Fruit fly (Drosophila melanogaster) whole organism, embryonic: ENCODE results near the gene spd-2.
A peak's percentile ranks its signal among the peaks of the same experiment; 100 is the strongest.

ENCODE experiments used
- Asciz ChIP-seq: fragments of 200-800 bp; sonication (Bioruptor generic); optimal IDR thresholded peaks from 2 replicates; lab custom pipeline; 2017; ENCODE audit warnings: missing biosample characterization, mild to moderate bottlenecking, missing genetic modification characterization, missing genetic modification reagents
- Bgb ChIP-seq: fragments of 200-800 bp; sonication (Bioruptor generic); IDR thresholded peaks from 2 replicates; pipeline ENCODE4 v1.3.6; 2022; ENCODE audit warnings: missing biosample characterization, missing genetic modification characterization; ENCODE audit not compliant: partially characterized antibody
- CG10267 ChIP-seq: fragments of 200-800 bp; sonication (Bioruptor generic); optimal IDR thresholded peaks from 2 replicates; lab custom pipeline; 2018; ENCODE audit warnings: missing biosample characterization, mild to moderate bottlenecking, missing genetic modification characterization, moderate library complexity
- CG12236 ChIP-seq: fragments of 200-800 bp; sonication (Bioruptor generic); optimal IDR thresholded peaks from 2 replicates; lab custom pipeline; 2016; ENCODE audit warnings: missing biosample characterization, missing genetic modification characterization
- CG14014 ChIP-seq: fragments of 200-800 bp; sonication (Bioruptor generic); IDR thresholded peaks from 2 replicates; pipeline ENCODE4 v1.3.6; 2022; ENCODE audit warnings: missing biosample characterization, missing genetic modification characterization
- CG14441 ChIP-seq: fragments of 200-800 bp; sonication (Bioruptor generic); IDR thresholded peaks from 2 replicates; pipeline ENCODE4 v1.3.6; 2022; ENCODE audit warnings: missing biosample characterization, missing genetic modification characterization
- CG15479 ChIP-seq: fragments of 200-800 bp; sonication (Bioruptor generic); optimal IDR thresholded peaks from 3 replicates; lab custom pipeline; 2019; ENCODE audit warnings: missing biosample characterization, mild to moderate bottlenecking, missing genetic modification characterization, moderate library complexity
- CG1603 ChIP-seq: fragments of 200-800 bp; sonication (Bioruptor generic); optimal IDR thresholded peaks from 2 replicates; lab custom pipeline; 2019; ENCODE audit warnings: missing biosample characterization, mild to moderate bottlenecking, missing genetic modification characterization, moderate library complexity
- CG32772 ChIP-seq: fragments of 200-800 bp; sonication (Bioruptor generic); IDR thresholded peaks from 2 replicates; pipeline ENCODE4 v1.3.6; 2022; ENCODE audit warnings: missing biosample characterization, missing genetic modification characterization
- CG34224 ChIP-seq: fragments of 200-800 bp; sonication (Bioruptor generic); IDR thresholded peaks from 3 replicates; pipeline ENCODE4 v1.3.6; 2022; ENCODE audit warnings: missing biosample characterization, missing genetic modification characterization; ENCODE audit not compliant: partially characterized antibody
- CG34376 ChIP-seq: fragments of 200-800 bp; sonication (Bioruptor generic); optimal IDR thresholded peaks from 2 replicates; lab custom pipeline; 2018; ENCODE audit warnings: missing biosample characterization, mild to moderate bottlenecking, missing genetic modification characterization
- CG34422 ChIP-seq: fragments of 200-800 bp; sonication (Bioruptor generic); IDR thresholded peaks from 3 replicates; pipeline ENCODE4 v1.3.6; 2022; ENCODE audit warnings: missing biosample characterization, missing genetic modification characterization
- CG4360 ChIP-seq: fragments of 200-800 bp; sonication (Bioruptor generic); IDR thresholded peaks from 2 replicates; pipeline ENCODE4 v1.3.6; 2022; ENCODE audit warnings: missing biosample characterization, missing genetic modification characterization
- CG4707 ChIP-seq: fragments of 200-800 bp; sonication (Bioruptor generic); optimal IDR thresholded peaks from 2 replicates; lab custom pipeline; 2018; ENCODE audit warnings: missing biosample characterization, mild to moderate bottlenecking, missing genetic modification characterization, moderate library complexity
- CG4730 ChIP-seq: fragments of 200-800 bp; sonication (Bioruptor generic); IDR thresholded peaks from 2 replicates; pipeline ENCODE4 v1.3.6; 2022; ENCODE audit warnings: missing biosample characterization, missing genetic modification characterization
- CG6175 ChIP-seq: fragments of 200-800 bp; sonication (Bioruptor generic); IDR thresholded peaks from 3 replicates; pipeline ENCODE4 v1.3.6; 2022; ENCODE audit warnings: missing biosample characterization, missing genetic modification characterization
- CG6689 ChIP-seq: fragments of 200-800 bp; sonication (Bioruptor generic); IDR thresholded peaks from 2 replicates; pipeline ENCODE4 v1.3.6; 2022; ENCODE audit warnings: missing biosample characterization, missing genetic modification characterization
- CG7987 ChIP-seq: fragments of 200-800 bp; sonication (Bioruptor generic); optimal IDR thresholded peaks from 2 replicates; lab custom pipeline; 2018; ENCODE audit warnings: missing biosample characterization, mild to moderate bottlenecking, missing genetic modification characterization, moderate library complexity
- CTCF ChIP-seq: fragments of 200-800 bp; sonication (Bioruptor generic); optimal IDR thresholded peaks from 2 replicates; lab custom pipeline; 2017; ENCODE audit warnings: missing biosample characterization, mild to moderate bottlenecking, missing genetic modification characterization, moderate library complexity
- E2f1 ChIP-seq: fragments of 200-800 bp; sonication (Bioruptor generic); IDR thresholded peaks from 2 replicates; pipeline ENCODE4 v1.3.6; 2022; ENCODE audit warnings: missing biosample characterization, missing genetic modification characterization
- Ets65A ChIP-seq: fragments of 200-800 bp; sonication (Bioruptor generic); peaks from one replicate; lab custom pipeline; 2016; ENCODE audit warnings: missing biosample characterization, missing genetic modification characterization
- Hr78 ChIP-seq, 2 experiments: fragments of 200-800 bp in 1 of 2; fragments of >200 bp in 1 of 2; sonication (Bioruptor generic) in 1 of 2; optimal IDR thresholded peaks; 2 replicates each; lab custom pipeline; 2017 to 2019; ENCODE audit warnings: missing biosample characterization in 2 of 2, missing genetic modification characterization in 2 of 2, mild to moderate bottlenecking in 1 of 2, moderate library complexity in 1 of 2
- MBD-R2 ChIP-seq: fragments of 200-800 bp; sonication (Bioruptor generic); IDR thresholded peaks from 2 replicates; pipeline ENCODE4 v1.3.6; 2022; ENCODE audit warnings: missing biosample characterization, missing genetic modification characterization
- NK7.1 ChIP-seq: fragments of 200-800 bp; sonication (Bioruptor generic); optimal IDR thresholded peaks from 3 replicates; lab custom pipeline; 2016; ENCODE audit warnings: missing biosample characterization, missing genetic modification characterization
- Opbp ChIP-seq: fragments of 200-800 bp; sonication (Bioruptor generic); IDR thresholded peaks from 3 replicates; pipeline ENCODE4 v1.3.6; 2022; ENCODE audit warnings: missing biosample characterization, missing genetic modification characterization; ENCODE audit not compliant: partially characterized antibody
- Rfx ChIP-seq: fragments of 200-800 bp; sonication (Bioruptor generic); IDR thresholded peaks from 2 replicates; pipeline ENCODE4 v1.3.6; 2022; ENCODE audit warnings: missing biosample characterization, missing genetic modification characterization
- Vsx1 ChIP-seq: fragments of 200-800 bp; sonication (Bioruptor generic); optimal IDR thresholded peaks from 2 replicates; lab custom pipeline; 2017; ENCODE audit warnings: missing biosample characterization, mild to moderate bottlenecking, missing genetic modification characterization, missing genetic modification reagents
- Xrp1 ChIP-seq: fragments of 200-800 bp; sonication (Bioruptor generic); IDR thresholded peaks from 2 replicates; pipeline ENCODE4 v1.3.6; 2022; ENCODE audit warnings: missing biosample characterization, missing genetic modification characterization
- bbx ChIP-seq: fragments of 200-800 bp; sonication (Bioruptor generic); IDR thresholded peaks from 2 replicates; pipeline ENCODE4 v1.3.6; 2022; ENCODE audit warnings: missing biosample characterization, missing genetic modification characterization; ENCODE audit not compliant: partially characterized antibody
- bsh ChIP-seq, 2 experiments: fragments of 200-800 bp; sonication (Bioruptor generic); optimal IDR thresholded peaks; 2 replicates each; lab custom pipeline; 2017 to 2018; ENCODE audit warnings: mild to moderate bottlenecking in 2 of 2, missing biosample characterization in 2 of 2, missing genetic modification characterization in 2 of 2, moderate library complexity in 1 of 2
- cas ChIP-seq: fragments of 200-800 bp; sonication (Bioruptor generic); IDR thresholded peaks from 2 replicates; pipeline ENCODE4 v1.3.6; 2022; ENCODE audit warnings: missing biosample characterization, missing genetic modification characterization
- cg ChIP-seq: fragments of 200-800 bp; sonication (Bioruptor generic); optimal IDR thresholded peaks from 3 replicates; lab custom pipeline; 2019; ENCODE audit warnings: missing biosample characterization, mild to moderate bottlenecking, missing genetic modification characterization, moderate library complexity
- crc ChIP-seq: fragments of 200-800 bp; sonication (Bioruptor generic); optimal IDR thresholded peaks from 2 replicates; lab custom pipeline; 2016; ENCODE audit warnings: missing biosample characterization, missing genetic modification characterization
- dan ChIP-seq: fragments of 200-800 bp; sonication (Bioruptor generic); IDR thresholded peaks from 2 replicates; pipeline ENCODE4 v1.3.6; 2022; ENCODE audit warnings: missing biosample characterization, missing genetic modification characterization
- disco-r ChIP-seq: fragments of 200-800 bp; sonication (Bioruptor generic); optimal IDR thresholded peaks from 2 replicates; lab custom pipeline; 2016; ENCODE audit warnings: missing biosample characterization, missing genetic modification characterization
- emc ChIP-seq: fragments of 200-800 bp; sonication (Bioruptor generic); optimal IDR thresholded peaks from 2 replicates; lab custom pipeline; 2016; ENCODE audit warnings: missing biosample characterization, missing genetic modification characterization
- h ChIP-seq: fragments of >200 bp; optimal IDR thresholded peaks from 2 replicates; lab custom pipeline; 2017
- inv ChIP-seq: fragments of 200-800 bp; sonication (Bioruptor generic); IDR thresholded peaks from 2 replicates; pipeline ENCODE4 v1.3.6; 2022; ENCODE audit warnings: missing biosample characterization, missing genetic modification characterization; ENCODE audit not compliant: partially characterized antibody
- lab ChIP-seq: fragments of 200-800 bp; sonication (Bioruptor generic); optimal IDR thresholded peaks from 3 replicates; lab custom pipeline; 2017; ENCODE audit warnings: missing biosample characterization, missing genetic modification characterization, mild to moderate bottlenecking, moderate library complexity, missing genetic modification reagents
- lmd ChIP-seq: fragments of 200-800 bp; sonication (Bioruptor generic); IDR thresholded peaks from 2 replicates; pipeline ENCODE4 v1.3.6; 2022; ENCODE audit warnings: missing biosample characterization, missing genetic modification characterization
- mam ChIP-seq: fragments of 200-800 bp; sonication (Bioruptor generic); optimal IDR thresholded peaks from 3 replicates; lab custom pipeline; 2016; ENCODE audit warnings: missing biosample characterization, missing genetic modification characterization
- pan ChIP-seq, 4 experiments: fragments of >200 bp in 3 of 4; fragments of 200-800 bp in 1 of 4; sonication (Bioruptor generic) in 1 of 4; optimal IDR thresholded peaks in 3 of 4; IDR thresholded peaks in 1 of 4; 2 replicates each; pipeline versions ENCODE4 v1.3.6 to Lab custom; 2017 to 2022; ENCODE audit warnings: missing biosample characterization in 2 of 4, missing genetic modification characterization in 2 of 4, mixed read lengths in 1 of 4
- phol ChIP-seq: fragments of 200-800 bp; sonication (Bioruptor generic); optimal IDR thresholded peaks from 3 replicates; lab custom pipeline; 2018; ENCODE audit warnings: missing biosample characterization, mild to moderate bottlenecking, missing genetic modification characterization, moderate library complexity
- pzg ChIP-seq: fragments of 200-800 bp; sonication (Bioruptor generic); optimal IDR thresholded peaks from 3 replicates; lab custom pipeline; 2018; ENCODE audit warnings: missing biosample characterization, mild to moderate bottlenecking, missing genetic modification characterization, moderate library complexity
- scrt ChIP-seq: fragments of 200-800 bp; sonication (Bioruptor generic); optimal IDR thresholded peaks from 2 replicates; lab custom pipeline; 2018; ENCODE audit warnings: missing biosample characterization, mild to moderate bottlenecking, missing genetic modification characterization, moderate library complexity
- sna ChIP-seq: fragments of 200-800 bp; sonication (Bioruptor generic); IDR thresholded peaks from 2 replicates; pipeline ENCODE4 v1.3.6; 2022; ENCODE audit warnings: missing biosample characterization, missing genetic modification characterization; ENCODE audit not compliant: partially characterized antibody
- so ChIP-seq: fragments of 200-800 bp; sonication (Bioruptor generic); IDR thresholded peaks from 3 replicates; pipeline ENCODE4 v1.3.6; 2022; ENCODE audit warnings: missing biosample characterization, missing genetic modification characterization
- stwl ChIP-seq: fragments of 200-800 bp; sonication (Bioruptor generic); optimal IDR thresholded peaks from 3 replicates; lab custom pipeline; 2018; ENCODE audit warnings: missing biosample characterization, mild to moderate bottlenecking, missing genetic modification characterization, moderate library complexity
- tio ChIP-seq: fragments of 200-800 bp; sonication (Bioruptor generic); optimal IDR thresholded peaks from 2 replicates; lab custom pipeline; 2017; ENCODE audit warnings: missing biosample characterization, missing genetic modification characterization, inconsistent platforms
- unpg ChIP-seq: fragments of 200-800 bp; sonication (Bioruptor generic); optimal IDR thresholded peaks from 3 replicates; lab custom pipeline; 2018; ENCODE audit warnings: missing biosample characterization, mild to moderate bottlenecking, missing genetic modification characterization, moderate library complexity
- zen ChIP-seq: fragments of 200-800 bp; sonication (Bioruptor generic); optimal IDR thresholded peaks from 3 replicates; lab custom pipeline; 2018; ENCODE audit warnings: missing biosample characterization, mild to moderate bottlenecking, missing genetic modification characterization, moderate library complexity

The spd-2 gene

dm6 chr3L:16563361-16563760 is 31.5 kb downstream of the spd-2 start (continued):
- TF ChIP-seq crc (GFP tag; lab: Kevin White, UChicago) (no peak), CG6175 (GFP tag; lab: Robert Waterston, UW) (no peak), Hr78 (GFP tag; optimal IDR thresholded peaks at IDR 0.05; lab: Kevin White, UChicago) (no peak), Rfx (no peak), CG32772 (GFP tag; lab: Robert Waterston, UW) (no peak), phol (no peak), stwl (tag; lab: Kevin White, UChicago) (peak; percentile 34), E2f1 (GFP tag; lab: Robert Waterston, UW) (no peak), MBD-R2 (GFP tag; lab: Robert Waterston, UW) (no peak), NK7.1 (GFP tag; lab: Kevin White, UChicago) (no peak), h (lab: Kevin White, UChicago) (no peak), CG12236 (GFP tag; lab: Kevin White, UChicago) (no peak), emc (GFP tag; lab: Kevin White, UChicago) (no peak), CG34224 (GFP tag; lab: Robert Waterston, UW) (no peak), CG14014 (GFP tag; lab: Robert Waterston, UW) (0 out of 2 replicates have a peak, but pooled peaks have one; percentile 6), CG4360 (GFP tag; lab: Robert Waterston, UW) (no peak), CG14441 (GFP tag; lab: Robert Waterston, UW) (no peak), lab (no peak), cg (GFP tag; lab: Kevin White, UChicago) (no peak), cas (GFP tag; lab: Robert Waterston, UW) (no peak), CTCF (GFP tag; lab: Kevin White, UChicago) (peak; percentile 95), Opbp (GFP tag; lab: Robert Waterston, UW) (0 out of 3 replicates have a peak, but pooled peaks have one; percentile 8), sna (GFP tag; lab: Robert Waterston, UW) (no peak), Ets65A (GFP tag; lab: Kevin White, UChicago) (peak; percentile 15), zen (tag; lab: Kevin White, UChicago) (no peak), CG34422 (GFP tag; lab: Robert Waterston, UW) (peak; percentile 7; the same call in 1 of the 3 replicates), unpg (GFP tag; lab: Kevin White, UChicago) (peak; percentile 1), Vsx1 (GFP tag; lab: Kevin White, UChicago) (no peak), lmd (GFP tag; lab: Robert Waterston, UW) (peak; percentile 4; the same call in 1 of the 2 replicates), Xrp1 (GFP tag; lab: Robert Waterston, UW) (peak; percentile 15; the same call in 1 of the 2 replicates), CG4707 (peak; percentile 96), CG15479 (GFP tag; lab: Kevin White, UChicago) (no peak), CG1603 (tag; lab: Kevin White, UChicago) (peak; percentile 35), scrt (GFP tag; lab: Kevin White, UChicago) (no peak), tio (GFP tag; lab: Kevin White, UChicago) (no peak), CG4730 (GFP tag; lab: Robert Waterston, UW) (no peak), Asciz (GFP tag; lab: Kevin White, UChicago) (no peak), CG34376 (GFP tag; lab: Kevin White, UChicago) (no peak), CG10267 (tag; lab: Kevin White, UChicago) (no peak), disco-r (GFP tag; lab: Kevin White, UChicago) (no peak), bsh (GFP tag; optimal IDR thresholded peaks at IDR 0.05; lab: Kevin White, UChicago) (no peak), pzg (GFP tag; lab: Kevin White, UChicago) (no peak), mam (no peak), Bgb (GFP tag; lab: Robert Waterston, UW) (peak; percentile 54), so (no peak), dan (no peak), bbx (GFP tag; lab: Robert Waterston, UW) (peak; percentile 33; the same call in 1 of the 2 replicates), pan (optimal IDR thresholded peaks at IDR 0.05; lab: Kevin White, UChicago) (no peak), pan (GFP tag; optimal IDR thresholded peaks at IDR 0.05 in 1 of 2, IDR thresholded peaks at IDR 0.05 in 1 of 2) (peak in 1 of 2 experiments; percentile 28), CG7987 (GFP tag; lab: Kevin White, UChicago) (no peak), inv (no peak), CG6689 (GFP tag; lab: Robert Waterston, UW) (no peak)
